Fruit fly (Drosophila melanogaster): ENCODE data around the gene InR.

- TF ChIP-seq CG16779 (tag; optimal IDR thresholded peaks at IDR 0.05) (no peak), dac (GFP tag; optimal IDR thresholded peaks at IDR 0.05) (no peak), eg (GFP tag; IDR thresholded peaks at IDR 0.05) (no peak), Hr39 (GFP tag; optimal IDR thresholded peaks at IDR 0.05) (no peak), salr (GFP tag; optimal IDR thresholded peaks at IDR 0.05) (no peak), svp (GFP tag) (no peak), ss (GFP tag; optimal IDR thresholded peaks at IDR 0.05) (no peak)
These were observed 90.6 kb downstream of the InR start for dm6 chr3R:21528529-21528928.

All from whole organism, prepupa.